Fruit fly (Drosophila melanogaster): ENCODE results near the gene CG13875.

CG13875 gene

dm6 chr3L:160446-161094 is 19.2 kb upstream of the CG13875 start (continued):
- TF ChIP-seq caup (GFP tag; optimal IDR thresholded peaks at IDR 0.05; ENCODE audit: severe bottlenecking) (peak; percentile 8), CG6813 (GFP tag; optimal IDR thresholded peaks at IDR 0.05) (no peak), CG15269 (tag; optimal IDR thresholded peaks at IDR 0.05) (peak; percentile 26), CG6683 (GFP tag; optimal IDR thresholded peaks at IDR 0.05) (no peak), Ets97D (GFP tag; optimal IDR thresholded peaks at IDR 0.05) (no peak), dm (GFP tag; optimal IDR thresholded peaks at IDR 0.05) (no peak), CG32772 (GFP tag; IDR thresholded peaks at IDR 0.05) (no peak), CG4328 (GFP tag; optimal IDR thresholded peaks at IDR 0.05) (no peak), bcd (GFP tag; optimal IDR thresholded peaks at IDR 0.05) (no peak), CTCF (GFP tag; optimal IDR thresholded peaks at IDR 0.05) (no peak), Usf (GFP tag; optimal IDR thresholded peaks at IDR 0.05) (no peak), Elba2 (GFP tag; optimal IDR thresholded peaks at IDR 0.05) (no peak), Doc2 (GFP tag; IDR thresholded peaks at IDR 0.05) (no peak), Oaz (GFP tag; IDR thresholded peaks at IDR 0.05) (no peak), h (optimal IDR thresholded peaks at IDR 0.05) (no peak), Jarid2 (GFP tag; optimal IDR thresholded peaks at IDR 0.05) (peak; percentile 95), CG11723 (GFP tag; optimal IDR thresholded peaks at IDR 0.05) (no peak), yki (optimal IDR thresholded peaks at IDR 0.05) (no peak), Sox102F (GFP tag; optimal IDR thresholded peaks at IDR 0.05) (no peak), HHEX (GFP tag; optimal IDR thresholded peaks at IDR 0.05) (no peak), jing (GFP tag; optimal IDR thresholded peaks at IDR 0.05) (no peak), CG15601 (tag; optimal IDR thresholded peaks at IDR 0.05) (no peak), btn (GFP tag; optimal IDR thresholded peaks at IDR 0.05) (no peak), pho (GFP tag; optimal IDR thresholded peaks at IDR 0.05) (no peak), CG11398 (GFP tag; optimal IDR thresholded peaks at IDR 0.05) (no peak), CG6175 (GFP tag; IDR thresholded peaks at IDR 0.05) (no peak; the same call in 2 of the 3 replicates), Taf1 (GFP tag; IDR thresholded peaks at IDR 0.05) (no peak), sens (GFP tag) (peak; percentile 22), slou (GFP tag; optimal IDR thresholded peaks at IDR 0.05) (no peak), CG10654 (GFP tag; optimal IDR thresholded peaks at IDR 0.05) (no peak), CG11560 (tag; IDR thresholded peaks at IDR 0.05) (no peak), chm (GFP tag; IDR thresholded peaks at IDR 0.05) (peak; percentile 67), otp (GFP tag; IDR thresholded peaks at IDR 0.05) (no peak), toy (GFP tag; IDR thresholded peaks at IDR 0.05) (no peak), ssp (GFP tag; IDR thresholded peaks at IDR 0.05) (no peak), peb (GFP tag; IDR thresholded peaks at IDR 0.05) (no peak), dan (GFP tag; IDR thresholded peaks at IDR 0.05) (no peak), CG2712 (tag; optimal IDR thresholded peaks at IDR 0.05) (peak; percentile 2), CG18764 (GFP tag; optimal IDR thresholded peaks at IDR 0.05) (no peak), CG3407 (GFP tag; optimal IDR thresholded peaks at IDR 0.05) (no peak), CG8478 (optimal IDR thresholded peaks at IDR 0.05) (no peak), zen (tag; optimal IDR thresholded peaks at IDR 0.05) (no peak), CG2875 (GFP tag; optimal IDR thresholded peaks at IDR 0.05) (no peak), Max (GFP tag; optimal IDR thresholded peaks at IDR 0.05) (no peak), D19B (GFP tag; optimal IDR thresholded peaks at IDR 0.05) (no peak), Hr39 (optimal IDR thresholded peaks at IDR 0.05) (no peak), Abd-B (GFP tag; optimal IDR thresholded peaks at IDR 0.05) (no peak), CG42726 (GFP tag; IDR thresholded peaks at IDR 0.05; ENCODE audit: partially characterized antibody) (0 out of 2 replicates have a peak, but pooled peaks have one; percentile 3), CG6654 (GFP tag; optimal IDR thresholded peaks at IDR 0.05) (no peak), CG8281 (tag; optimal IDR thresholded peaks at IDR 0.05) (no peak), Sox100B (GFP tag; optimal IDR thresholded peaks at IDR 0.05) (no peak), unc-4 (GFP tag; IDR thresholded peaks at IDR 0.05; ENCODE audit: partially characterized antibody) (0 out of 2 replicates have a peak, but pooled peaks have one; percentile 28), CG1233 (GFP tag; optimal IDR thresholded peaks at IDR 0.05) (no peak)

Measured in whole organism, embryonic.